Fruit fly (Drosophila melanogaster) whole organism, embryonic: Measurements from ENCODE around the gene Rtnl2.
A peak's percentile ranks its signal among the peaks of the same experiment; 100 is the strongest.

Experiments used
- Adf1 ChIP-seq: fragments of 200-800 bp; sonication (Bioruptor generic); IDR thresholded peaks from 2 replicates; pipeline ENCODE4 v1.3.6; 2022; ENCODE audit warnings: missing biosample characterization, missing genetic modification characterization
- Asciz ChIP-seq: fragments of 200-800 bp; sonication (Bioruptor generic); optimal IDR thresholded peaks from 2 replicates; lab custom pipeline; 2017; ENCODE audit warnings: missing biosample characterization, mild to moderate bottlenecking, missing genetic modification characterization, missing genetic modification reagents
- B-H2 ChIP-seq: fragments of 200-800 bp; sonication (Bioruptor generic); optimal IDR thresholded peaks from 2 replicates; lab custom pipeline; 2018; ENCODE audit warnings: missing biosample characterization, mild to moderate bottlenecking, missing genetic modification characterization
- Bgb ChIP-seq: fragments of 200-800 bp; sonication (Bioruptor generic); IDR thresholded peaks from 2 replicates; pipeline ENCODE4 v1.3.6; 2022; ENCODE audit warnings: missing biosample characterization, missing genetic modification characterization; ENCODE audit not compliant: partially characterized antibody
- CG10321 ChIP-seq: fragments of 200-800 bp; sonication (Bioruptor generic); IDR thresholded peaks from 2 replicates; pipeline ENCODE4 v1.3.6; 2022; ENCODE audit warnings: missing biosample characterization, missing genetic modification characterization
- CG10543 ChIP-seq: fragments of 200-800 bp; sonication (Bioruptor generic); optimal IDR thresholded peaks from 3 replicates; lab custom pipeline; 2017; ENCODE audit warnings: missing biosample characterization, mild to moderate bottlenecking, missing genetic modification characterization, moderate library complexity
- CG10979 ChIP-seq: fragments of 200-800 bp; sonication (Bioruptor generic); optimal IDR thresholded peaks from 2 replicates; lab custom pipeline; 2018; ENCODE audit warnings: missing biosample characterization, mild to moderate bottlenecking, missing genetic modification characterization, moderate library complexity
- CG11247 ChIP-seq: fragments of 200-800 bp; sonication (Bioruptor generic); IDR thresholded peaks from 2 replicates; pipeline ENCODE4 v1.3.6; 2022; ENCODE audit warnings: missing biosample characterization, missing genetic modification characterization
- CG11398 ChIP-seq: fragments of 200-800 bp; sonication (Bioruptor generic); optimal IDR thresholded peaks from 2 replicates; lab custom pipeline; 2016; ENCODE audit warnings: missing biosample characterization, missing genetic modification characterization
- CG13123 ChIP-seq: fragments of 200-800 bp; sonication (Bioruptor generic); optimal IDR thresholded peaks from 2 replicates; lab custom pipeline; 2016; ENCODE audit warnings: missing biosample characterization, missing genetic modification characterization
- CG15011 ChIP-seq: fragments of 200-800 bp; sonication (Bioruptor generic); optimal IDR thresholded peaks from 3 replicates; lab custom pipeline; 2018; ENCODE audit warnings: missing biosample characterization, mild to moderate bottlenecking, missing genetic modification characterization
- CG15514 ChIP-seq: fragments of 200-800 bp; sonication (Bioruptor generic); optimal IDR thresholded peaks from 3 replicates; lab custom pipeline; 2017; ENCODE audit warnings: missing biosample characterization, missing genetic modification characterization, mild to moderate bottlenecking, moderate library complexity, missing genetic modification reagents
- CG17568 ChIP-seq: fragments of 200-800 bp; sonication (Bioruptor generic); optimal IDR thresholded peaks from 2 replicates; lab custom pipeline; 2018; ENCODE audit warnings: missing biosample characterization, mild to moderate bottlenecking, missing genetic modification characterization, moderate library complexity
- CG2712 ChIP-seq: fragments of 200-800 bp; optimal IDR thresholded peaks from 3 replicates; lab custom pipeline; 2019; ENCODE audit warnings: missing biosample characterization, mild to moderate bottlenecking, missing genetic modification characterization, moderate library complexity
- CG34376 ChIP-seq: fragments of 200-800 bp; sonication (Bioruptor generic); optimal IDR thresholded peaks from 2 replicates; lab custom pipeline; 2018; ENCODE audit warnings: missing biosample characterization, mild to moderate bottlenecking, missing genetic modification characterization
- CG3838 ChIP-seq: fragments of 200-800 bp; sonication (Bioruptor generic); optimal IDR thresholded peaks from 3 replicates; lab custom pipeline; 2016; ENCODE audit warnings: missing biosample characterization, missing genetic modification characterization
- CG4820 ChIP-seq: fragments of 200-800 bp; sonication (Bioruptor generic); optimal IDR thresholded peaks from 3 replicates; lab custom pipeline; 2016; ENCODE audit warnings: missing biosample characterization, missing genetic modification characterization
- CG6854 ChIP-seq: fragments of 200-800 bp; sonication (Bioruptor generic); optimal IDR thresholded peaks from 3 replicates; lab custom pipeline; 2017; ENCODE audit warnings: missing biosample characterization, mild to moderate bottlenecking, missing genetic modification characterization
- CG8765 ChIP-seq: fragments of 200-800 bp; sonication (Bioruptor generic); IDR thresholded peaks from 2 replicates; pipeline ENCODE4 v1.3.6; 2022; ENCODE audit warnings: missing biosample characterization, missing genetic modification characterization
- CG8924 ChIP-seq: fragments of 200-800 bp; optimal IDR thresholded peaks from 3 replicates; lab custom pipeline; 2019; ENCODE audit warnings: missing biosample characterization, mild to moderate bottlenecking, missing genetic modification characterization, moderate library complexity
- Dref ChIP-seq: fragments of 200-800 bp; sonication (Bioruptor generic); IDR thresholded peaks from 2 replicates; pipeline ENCODE4 v1.3.6; 2022; ENCODE audit warnings: missing biosample characterization, missing genetic modification characterization
- HmgD ChIP-seq: fragments of 200-800 bp; sonication (Bioruptor generic); optimal IDR thresholded peaks from 3 replicates; lab custom pipeline; 2016; ENCODE audit warnings: missing biosample characterization, missing genetic modification characterization
- Lim3 ChIP-seq: fragments of 200-800 bp; sonication (Bioruptor generic); IDR thresholded peaks from 2 replicates; pipeline ENCODE4 v1.3.6; 2022; ENCODE audit warnings: missing biosample characterization, missing genetic modification characterization
- Med ChIP-seq: fragments of 200-800 bp; sonication (Bioruptor generic); peaks from one replicate; lab custom pipeline; 2016; ENCODE audit warnings: missing biosample characterization, missing genetic modification characterization, mild to moderate bottlenecking, inconsistent platforms, moderate library complexity
- Meics ChIP-seq: fragments of 200-800 bp; sonication (Bioruptor generic); optimal IDR thresholded peaks from 2 replicates; lab custom pipeline; 2017; ENCODE audit warnings: missing biosample characterization, mild to moderate bottlenecking, missing genetic modification characterization
- Myb ChIP-seq: fragments of 200-800 bp; sonication (Bioruptor generic); optimal IDR thresholded peaks from 2 replicates; lab custom pipeline; 2016; ENCODE audit warnings: missing biosample characterization, missing genetic modification characterization
- NFAT ChIP-seq: fragments of 200-800 bp; sonication (Bioruptor generic); IDR thresholded peaks from 2 replicates; pipeline ENCODE4 v1.3.6; 2022; ENCODE audit warnings: missing biosample characterization, missing genetic modification characterization
- Neu2 ChIP-seq: fragments of 200-800 bp; sonication (Bioruptor generic); optimal IDR thresholded peaks from 3 replicates; lab custom pipeline; 2016; ENCODE audit warnings: missing biosample characterization, missing genetic modification characterization, borderline replicate concordance
- Optix ChIP-seq: fragments of 200-800 bp; sonication (Bioruptor generic); IDR thresholded peaks from 3 replicates; pipeline ENCODE4 v1.3.6; 2022; ENCODE audit warnings: missing biosample characterization, missing genetic modification characterization
- Pdp1 ChIP-seq, 2 experiments: fragments of 200-800 bp; sonication (Bioruptor generic); optimal IDR thresholded peaks; 3 replicates each; lab custom pipeline; 2016; ENCODE audit warnings: missing biosample characterization in 2 of 2, missing genetic modification characterization in 2 of 2, mild to moderate bottlenecking in 1 of 2, moderate library complexity in 1 of 2
- Sin3A ChIP-seq: fragments of >200 bp; optimal IDR thresholded peaks from 2 replicates; lab custom pipeline; 2018
- Trl ChIP-seq, 3 experiments: fragments of >200 bp in 2 of 3; fragments of 200-800 bp in 1 of 3; sonication (Bioruptor generic) in 1 of 3; optimal IDR thresholded peaks; 2 replicates in 1 of 3; 3 replicates in 2 of 3; lab custom pipeline; 2016 to 2017; ENCODE audit warnings: missing biosample characterization in 1 of 3, missing genetic modification characterization in 1 of 3
- abd-A ChIP-seq: fragments of 200-800 bp; sonication (Bioruptor generic); optimal IDR thresholded peaks from 3 replicates; lab custom pipeline; 2019; ENCODE audit warnings: missing biosample characterization, mild to moderate bottlenecking, missing genetic modification characterization, moderate library complexity
- chm ChIP-seq: fragments of 200-800 bp; sonication (Bioruptor generic); IDR thresholded peaks from 2 replicates; pipeline ENCODE4 v1.3.6; 2022; ENCODE audit warnings: missing biosample characterization, missing genetic modification characterization
- emc ChIP-seq: fragments of 200-800 bp; sonication (Bioruptor generic); optimal IDR thresholded peaks from 2 replicates; lab custom pipeline; 2016; ENCODE audit warnings: missing biosample characterization, missing genetic modification characterization
- ems ChIP-seq: fragments of 200-800 bp; sonication (Bioruptor generic); optimal IDR thresholded peaks from 3 replicates; lab custom pipeline; 2016; ENCODE audit warnings: missing biosample characterization, missing genetic modification characterization
- esg ChIP-seq: fragments of 200-800 bp; sonication (Bioruptor generic); conservative IDR thresholded peaks from 2 replicates; pipeline ENCODE4 v1.3.6; 2022; ENCODE audit warnings: missing biosample characterization, missing genetic modification characterization
- gro ChIP-seq: fragments of 200-800 bp; sonication (Bioruptor generic); optimal IDR thresholded peaks from 2 replicates; lab custom pipeline; 2016; ENCODE audit warnings: missing biosample characterization, missing genetic modification characterization
- hth ChIP-seq: fragments of >200 bp; optimal IDR thresholded peaks from 2 replicates; lab custom pipeline; 2017; ENCODE audit warnings: inconsistent platforms
- lbe ChIP-seq: fragments of 200-800 bp; sonication (Bioruptor generic); optimal IDR thresholded peaks from 2 replicates; lab custom pipeline; 2016; ENCODE audit warnings: missing biosample characterization, mild to moderate bottlenecking, missing genetic modification characterization
- lmd ChIP-seq: fragments of 200-800 bp; sonication (Bioruptor generic); IDR thresholded peaks from 2 replicates; pipeline ENCODE4 v1.3.6; 2022; ENCODE audit warnings: missing biosample characterization, missing genetic modification characterization
- maf-S ChIP-seq: fragments of 200-800 bp; sonication (Bioruptor generic); optimal IDR thresholded peaks from 2 replicates; lab custom pipeline; 2016; ENCODE audit warnings: missing biosample characterization, missing genetic modification characterization
- nmo ChIP-seq: fragments of 200-800 bp; sonication (Bioruptor generic); optimal IDR thresholded peaks from 2 replicates; lab custom pipeline; 2018; ENCODE audit warnings: missing biosample characterization, mild to moderate bottlenecking, missing genetic modification characterization, moderate library complexity
- pfk ChIP-seq: fragments of 200-800 bp; sonication (Bioruptor generic); optimal IDR thresholded peaks from 2 replicates; lab custom pipeline; 2018; ENCODE audit warnings: missing biosample characterization, mild to moderate bottlenecking, missing genetic modification characterization, moderate library complexity
- ro ChIP-seq: fragments of 200-800 bp; sonication (Bioruptor generic); IDR thresholded peaks from 2 replicates; pipeline ENCODE4 v1.3.6; 2022; ENCODE audit warnings: missing biosample characterization, missing genetic modification characterization
- schlank ChIP-seq: fragments of 200-800 bp; sonication (Bioruptor generic); optimal IDR thresholded peaks from 2 replicates; lab custom pipeline; 2018; ENCODE audit warnings: missing biosample characterization, mild to moderate bottlenecking, missing genetic modification characterization
- sim ChIP-seq: fragments of 200-800 bp; sonication (Bioruptor generic); IDR thresholded peaks from 2 replicates; pipeline ENCODE4 v1.3.6; 2022; ENCODE audit warnings: missing biosample characterization, missing genetic modification characterization
- tap ChIP-seq: fragments of 200-800 bp; optimal IDR thresholded peaks from 3 replicates; lab custom pipeline; 2019; ENCODE audit warnings: missing biosample characterization, mild to moderate bottlenecking, missing genetic modification characterization, moderate library complexity
- wek ChIP-seq: fragments of 200-800 bp; sonication (Bioruptor generic); optimal IDR thresholded peaks from 3 replicates; lab custom pipeline; 2018; ENCODE audit warnings: missing biosample characterization, mild to moderate bottlenecking, missing genetic modification characterization, moderate library complexity
- zfh1 ChIP-seq: fragments of 200-800 bp; sonication (Bioruptor generic); IDR thresholded peaks from 3 replicates; pipeline ENCODE4 v1.3.6; 2022; ENCODE audit warnings: missing biosample characterization, missing genetic modification characterization

Gene Rtnl2

dm6 chr3R:7504989-7505761 is 24.9 kb downstream of the Rtnl2 start, which contains the start of gene alpha-Est9 (continued):
- TF ChIP-seq Asciz (GFP tag; lab: Kevin White, UChicago): no peak
- no peak for TF ChIP-seq CG3838
- no peak for TF ChIP-seq lmd (GFP tag; lab: Robert Waterston, UW)
- TF ChIP-seq CG13123 (GFP tag; lab: Kevin White, UChicago): no peak
- no peak for TF ChIP-seq CG10979
- peak; percentile 50 for TF ChIP-seq abd-A (tag; lab: Kevin White, UChicago)
- peak; percentile 48; the same call in 1 of the 2 replicates for TF ChIP-seq Bgb (GFP tag; lab: Robert Waterston, UW)
- peak in 1 of 2 experiments; percentile 38 for TF ChIP-seq Pdp1 (GFP tag; optimal IDR thresholded peaks at IDR 0.05; lab: Kevin White, UChicago)
- no peak for TF ChIP-seq CG10321
- no peak for TF ChIP-seq emc
- peak; percentile 23 for TF ChIP-seq gro (GFP tag; lab: Kevin White, UChicago)
- TF ChIP-seq CG34376 (GFP tag; lab: Kevin White, UChicago): peak; percentile 93
- no peak for TF ChIP-seq CG17568
- TF ChIP-seq Adf1 (GFP tag; lab: Robert Waterston, UW): peak; percentile 17; the same call in 1 of the 2 replicates
- no peak for TF ChIP-seq chm (GFP tag; lab: Robert Waterston, UW)
- TF ChIP-seq HmgD (GFP tag; lab: Kevin White, UChicago): no peak
- peak; percentile 25 for TF ChIP-seq lbe
- TF ChIP-seq Meics: peak; percentile 29
- TF ChIP-seq CG15514 (GFP tag; lab: Kevin White, UChicago): peak; percentile 27
- TF ChIP-seq CG6854 (GFP tag; lab: Kevin White, UChicago): no peak
- no peak for TF ChIP-seq Neu2 (GFP tag; lab: Kevin White, UChicago)
- TF ChIP-seq CG15011 (GFP tag; lab: Kevin White, UChicago): no peak
- TF ChIP-seq CG10543 (GFP tag; lab: Kevin White, UChicago): peak; percentile 47
- no peak for TF ChIP-seq tap
- no peak for TF ChIP-seq hth
- no peak for TF ChIP-seq wek
- TF ChIP-seq sim: no peak
- TF ChIP-seq maf-S (GFP tag; lab: Kevin White, UChicago): no peak
- no peak for TF ChIP-seq esg
- TF ChIP-seq Sin3A (lab: Kevin White, UChicago): no peak
- TF ChIP-seq NFAT (GFP tag; lab: Robert Waterston, UW): peak; percentile 45; the same call in 1 of the 2 replicates
- TF ChIP-seq ro (GFP tag; lab: Robert Waterston, UW): no peak
- TF ChIP-seq CG8765 (GFP tag; lab: Robert Waterston, UW): no peak
- TF ChIP-seq Med: peak; percentile 87
- no peak for TF ChIP-seq Trl (optimal IDR thresholded peaks at IDR 0.05; lab: Kevin White, UChicago)
- no peak for TF ChIP-seq Trl (GFP tag; optimal IDR thresholded peaks at IDR 0.05; lab: Kevin White, UChicago)
- TF ChIP-seq schlank: no peak
- 0 out of 2 replicates have a peak, but pooled peaks have one; percentile 10 for TF ChIP-seq CG11247
- TF ChIP-seq CG2712: no peak
- no peak for TF ChIP-seq zfh1 (GFP tag; lab: Robert Waterston, UW)
- TF ChIP-seq CG4820 (GFP tag; lab: Kevin White, UChicago): no peak
- TF ChIP-seq Myb (GFP tag; lab: Kevin White, UChicago): no peak
- TF ChIP-seq Lim3 (GFP tag; lab: Robert Waterston, UW): no peak
- no peak for TF ChIP-seq Dref (GFP tag; lab: Robert Waterston, UW)
- no peak for TF ChIP-seq nmo (GFP tag; lab: Kevin White, UChicago)
- TF ChIP-seq pfk: no peak
- no peak for TF ChIP-seq Optix (GFP tag; lab: Robert Waterston, UW)
- TF ChIP-seq CG8924 (tag; lab: Kevin White, UChicago): no peak
- no peak for TF ChIP-seq CG11398 (GFP tag; lab: Kevin White, UChicago)
- TF ChIP-seq ems (GFP tag; lab: Kevin White, UChicago): no peak
- TF ChIP-seq B-H2 (GFP tag; lab: Kevin White, UChicago): no peak
